Worm (Caenorhabditis elegans): Measurements from ENCODE around the gene T08G2.2.

T08G2.2 gene

ce11 chrX:17203399-17203798 lies 5.8 kb downstream of the T08G2.2 start:
- TF ChIP-seq nhr-67 (tag; optimal IDR thresholded peaks at IDR 0.05) (no peak), ceh-9 (tag; optimal IDR thresholded peaks at IDR 0.05) (no peak), fkh-2 (tag; optimal IDR thresholded peaks at IDR 0.05) (no peak), nhr-11 (tag; optimal IDR thresholded peaks at IDR 0.05) (no peak), sea-2 (GFP tag; optimal IDR thresholded peaks at IDR 0.05) (no peak), hmg-11 (tag; optimal IDR thresholded peaks at IDR 0.05) (no peak), nhr-76 (tag; optimal IDR thresholded peaks at IDR 0.05) (no peak), lin-39 (tag; optimal IDR thresholded peaks at IDR 0.05) (no peak), nhr-12 (tag; optimal IDR thresholded peaks at IDR 0.05) (no peak), nfya-1 (tag; optimal IDR thresholded peaks at IDR 0.05; ENCODE audit: insufficient read depth) (no peak), mdl-1 (tag; optimal IDR thresholded peaks at IDR 0.05) (no peak), zag-1 (tag; optimal IDR thresholded peaks at IDR 0.05) (no peak), ceh-28 (tag; optimal IDR thresholded peaks at IDR 0.05) (no peak), R02D3.7 (tag; optimal IDR thresholded peaks at IDR 0.05) (no peak), lin-15B (tag; optimal IDR thresholded peaks at IDR 0.05) (no peak), lsy-12 (tag; optimal IDR thresholded peaks at IDR 0.05) (no peak), nhr-25 (tag; optimal IDR thresholded peaks at IDR 0.05) (no peak)

ce11 chrX:17197824-17198223 lies 11.3 kb downstream of the T08G2.2 start:
- no peak for TF ChIP-seq ceh-16 (tag; optimal IDR thresholded peaks at IDR 0.05)
- TF ChIP-seq ceh-28 (tag; optimal IDR thresholded peaks at IDR 0.05) = no peak
- TF ChIP-seq pha-4 (tag; optimal IDR thresholded peaks at IDR 0.05) = peak; percentile 8
- TF ChIP-seq mml-1 (tag; optimal IDR thresholded peaks at IDR 0.05) = no peak
- peak; percentile 77 for TF ChIP-seq elt-2 (tag; optimal IDR thresholded peaks at IDR 0.05)

- TF ChIP-seq nhr-28 (tag; optimal IDR thresholded peaks at IDR 0.05) = no peak
- no peak for TF ChIP-seq nhr-77 (tag; optimal IDR thresholded peaks at IDR 0.05)
- TF ChIP-seq pqm-1 (tag; optimal IDR thresholded peaks at IDR 0.05) = peak; percentile 22
- TF ChIP-seq pha-4 (tag; optimal IDR thresholded peaks at IDR 0.05) = peak; percentile 32
- peak; percentile 70 for TF ChIP-seq skn-1 (tag; optimal IDR thresholded peaks at IDR 0.05)
- no peak for TF ChIP-seq egl-5 (tag; optimal IDR thresholded peaks at IDR 0.05)
- TF ChIP-seq elt-2 (tag; optimal IDR thresholded peaks at IDR 0.05) = peak; percentile 66
These were observed 14.1 kb downstream of the T08G2.2 start, which contains the start of gene B0302.5 for ce11 chrX:17195080-17195479. Gene B0302.5, minus strand, starts transcription at chrX:17195137.

DNA sequence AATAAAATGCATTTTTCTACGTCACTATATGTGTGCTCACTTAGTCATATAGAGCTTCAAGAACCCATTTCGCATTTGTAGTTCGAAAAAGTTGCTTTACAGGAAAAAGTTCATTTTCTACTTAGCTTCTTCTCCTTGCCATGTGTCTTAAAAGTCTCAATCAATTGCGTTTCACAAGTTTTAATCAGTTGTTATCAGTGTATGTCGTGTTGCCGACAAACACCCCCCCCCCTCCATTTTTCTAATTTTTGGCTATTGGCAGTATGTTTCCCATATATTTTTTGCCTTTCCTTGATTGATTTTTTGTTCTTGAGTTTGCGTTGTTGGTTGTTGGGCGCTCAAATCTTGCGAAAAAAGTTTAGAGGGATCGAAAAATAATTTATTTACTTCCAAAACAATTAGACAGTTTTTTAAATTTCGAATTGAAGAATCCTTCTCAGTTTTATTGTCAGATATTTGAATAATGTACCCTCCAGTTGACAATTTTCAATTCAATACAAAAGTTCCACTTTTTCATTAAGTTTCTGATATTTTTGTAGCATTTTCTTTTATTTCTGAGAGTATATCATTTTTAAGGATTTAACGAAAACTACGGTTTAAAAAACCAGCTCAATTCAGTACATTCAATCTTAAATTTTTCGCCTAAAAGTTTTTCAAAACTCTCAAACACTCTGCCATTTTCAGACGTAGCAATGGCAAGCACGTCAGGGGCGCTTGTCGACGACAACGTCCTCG lies 23.3 kb downstream of the T08G2.2 start, which contains the start of gene sid-3:
Gene sid-3, plus strand, starts transcription at position 685 of the 735 bp plus-strand sequence.
- TF ChIP-seq elt-2 (tag; optimal IDR thresholded peaks at IDR 0.05) = peak; percentile 70
- TF ChIP-seq nhr-237 (tag; optimal IDR thresholded peaks at IDR 0.05) = no peak

- TF ChIP-seq lin-15B (tag; optimal IDR thresholded peaks at IDR 0.05) (peak; percentile 12), nhr-25 (tag; optimal IDR thresholded peaks at IDR 0.05) (peak; percentile 73), sea-2 (GFP tag; optimal IDR thresholded peaks at IDR 0.05) (peak; percentile 1), R02D3.7 (tag; optimal IDR thresholded peaks at IDR 0.05) (peak; percentile 6), nhr-43 (tag; optimal IDR thresholded peaks at IDR 0.05; ENCODE audit: poor library complexity, severe bottlenecking) (no peak), daf-12 (tag; optimal IDR thresholded peaks at IDR 0.05) (no peak), nhr-23 (tag; optimal IDR thresholded peaks at IDR 0.05) (peak; percentile 58), ama-1 (optimal IDR thresholded peaks at IDR 0.05) (no peak), nfya-1 (tag; optimal IDR thresholded peaks at IDR 0.05; ENCODE audit: insufficient read depth) (peak; percentile 74), skn-1 (tag; optimal IDR thresholded peaks at IDR 0.05) (peak; percentile 63), ceh-28 (tag; optimal IDR thresholded peaks at IDR 0.05) (peak; percentile 54), pha-4 (tag; optimal IDR thresholded peaks at IDR 0.05) (peak; percentile 92), hmg-11 (tag; optimal IDR thresholded peaks at IDR 0.05) (peak; percentile 90), egl-27 (tag; optimal IDR thresholded peaks at IDR 0.05) (peak; percentile 28), nhr-76 (tag; optimal IDR thresholded peaks at IDR 0.05) (no peak), jun-1 (tag; optimal IDR thresholded peaks at IDR 0.05) (peak; percentile 72), pqm-1 (tag; optimal IDR thresholded peaks at IDR 0.05) (peak; percentile 55), lin-39 (tag; optimal IDR thresholded peaks at IDR 0.05) (peak; percentile 53), elt-2 (tag; optimal IDR thresholded peaks at IDR 0.05) (peak; percentile 46), tbx-2 (tag; optimal IDR thresholded peaks at IDR 0.05) (no peak), mdl-1 (tag; optimal IDR thresholded peaks at IDR 0.05) (peak; percentile 71), ceh-82 (tag; optimal IDR thresholded peaks at IDR 0.05) (no peak)
These were observed 24.8 kb downstream of the T08G2.2 start for ce11 chrX:17184363-17184762.
